Fruit fly (Drosophila melanogaster) whole organism, prepupa: ENCODE measurements around the gene CG34376.

Experiments used
- Blimp-1 ChIP-seq: fragments of 200-800 bp; sonication (Bioruptor generic); optimal IDR thresholded peaks from 3 replicates; lab custom pipeline; 2017; ENCODE audit warnings: missing biosample characterization, missing genetic modification characterization, mild to moderate bottlenecking, moderate library complexity, missing genetic modification reagents
- CG10631 ChIP-seq: fragments of 200-800 bp; sonication (Bioruptor generic); optimal IDR thresholded peaks from 2 replicates; lab custom pipeline; 2016; ENCODE audit warnings: missing biosample characterization, missing genetic modification characterization
- CG10669 ChIP-seq: fragments of 200-800 bp; sonication (Bioruptor generic); optimal IDR thresholded peaks from 3 replicates; lab custom pipeline; 2018; ENCODE audit warnings: missing biosample characterization, mild to moderate bottlenecking, missing genetic modification characterization, moderate library complexity
- CG11294 ChIP-seq: fragments of 200-800 bp; sonication (Bioruptor generic); IDR thresholded peaks from 2 replicates; pipeline ENCODE4 v1.3.6; 2022; ENCODE audit warnings: missing biosample characterization, missing genetic modification characterization
- CG16779 ChIP-seq: fragments of 200-800 bp; sonication (Bioruptor generic); optimal IDR thresholded peaks from 3 replicates; lab custom pipeline; 2017; ENCODE audit warnings: missing biosample characterization, mild to moderate bottlenecking, missing genetic modification characterization
- CG31627 ChIP-seq: fragments of 200-800 bp; sonication (Bioruptor generic); optimal IDR thresholded peaks from 3 replicates; lab custom pipeline; 2016; ENCODE audit warnings: missing biosample characterization, missing genetic modification characterization
- CG32006 ChIP-seq: fragments of 200-800 bp; sonication (Bioruptor generic); optimal IDR thresholded peaks from 3 replicates; lab custom pipeline; 2017; ENCODE audit warnings: missing biosample characterization, mild to moderate bottlenecking, missing genetic modification characterization
- CG34406 ChIP-seq: fragments of 200-800 bp; sonication (Bioruptor generic); optimal IDR thresholded peaks from 3 replicates; lab custom pipeline; 2016; ENCODE audit warnings: missing biosample characterization, missing genetic modification characterization
- CG3919 ChIP-seq: fragments of 200-800 bp; sonication (Bioruptor generic); optimal IDR thresholded peaks from 3 replicates; lab custom pipeline; 2016; ENCODE audit warnings: missing biosample characterization, missing genetic modification characterization
- CG6276 ChIP-seq: fragments of 200-800 bp; sonication (Bioruptor generic); optimal IDR thresholded peaks from 2 replicates; lab custom pipeline; 2017; ENCODE audit warnings: missing biosample characterization, mild to moderate bottlenecking, missing genetic modification characterization
- CG6792 ChIP-seq: fragments of 200-800 bp; sonication (Bioruptor generic); optimal IDR thresholded peaks from 3 replicates; lab custom pipeline; 2016; ENCODE audit warnings: missing biosample characterization, missing genetic modification characterization
- CG7368 ChIP-seq: fragments of 200-800 bp; sonication (Bioruptor generic); optimal IDR thresholded peaks from 3 replicates; lab custom pipeline; 2016; ENCODE audit warnings: missing biosample characterization, missing genetic modification characterization
- CG8319 ChIP-seq: fragments of 200-800 bp; sonication (Bioruptor generic); optimal IDR thresholded peaks from 3 replicates; lab custom pipeline; 2016; ENCODE audit warnings: missing biosample characterization, missing genetic modification characterization
- Eip75B ChIP-seq: fragments of 200-800 bp; sonication (Bioruptor generic); optimal IDR thresholded peaks from 3 replicates; lab custom pipeline; 2016; ENCODE audit warnings: missing biosample characterization, missing genetic modification characterization
- Eip78C ChIP-seq: fragments of 200-800 bp; sonication (Bioruptor generic); peaks from one replicate; lab custom pipeline; 2016; ENCODE audit warnings: missing biosample characterization, missing genetic modification characterization
- Eip93F ChIP-seq: fragments of 200-800 bp; sonication (Bioruptor generic); optimal IDR thresholded peaks from 2 replicates; lab custom pipeline; 2016; ENCODE audit warnings: missing biosample characterization, mild to moderate bottlenecking, missing genetic modification characterization
- Ets96B ChIP-seq: fragments of 200-800 bp; optimal IDR thresholded peaks from 2 replicates; lab custom pipeline; 2019; ENCODE audit warnings: missing biosample characterization, mild to moderate bottlenecking, missing genetic modification characterization, moderate library complexity
- Hr39 ChIP-seq: fragments of 200-800 bp; sonication (Bioruptor generic); optimal IDR thresholded peaks from 2 replicates; lab custom pipeline; 2016; ENCODE audit warnings: missing biosample characterization, missing genetic modification characterization
- Hr4 ChIP-seq: fragments of 200-800 bp; sonication (Bioruptor generic); optimal IDR thresholded peaks from 3 replicates; lab custom pipeline; 2016; ENCODE audit warnings: missing biosample characterization, missing genetic modification characterization
- Lpt ChIP-seq: fragments of 200-800 bp; sonication (Bioruptor generic); optimal IDR thresholded peaks from 3 replicates; lab custom pipeline; 2016; ENCODE audit warnings: missing biosample characterization, missing genetic modification characterization
- Met ChIP-seq: fragments of 200-800 bp; sonication (Bioruptor generic); optimal IDR thresholded peaks from 3 replicates; lab custom pipeline; 2016; ENCODE audit warnings: missing biosample characterization, missing genetic modification characterization
- OdsH ChIP-seq: fragments of 200-800 bp; sonication (Bioruptor generic); optimal IDR thresholded peaks from 3 replicates; lab custom pipeline; 2016; ENCODE audit warnings: missing biosample characterization, missing genetic modification characterization
- achi ChIP-seq: fragments of 200-800 bp; sonication (Bioruptor generic); optimal IDR thresholded peaks from 3 replicates; lab custom pipeline; 2016; ENCODE audit warnings: missing biosample characterization, missing genetic modification characterization
- cyc ChIP-seq: fragments of 200-800 bp; sonication (Bioruptor generic); optimal IDR thresholded peaks from 3 replicates; lab custom pipeline; 2016; ENCODE audit warnings: missing biosample characterization, missing genetic modification characterization
- dac ChIP-seq: fragments of 200-800 bp; sonication (Bioruptor generic); optimal IDR thresholded peaks from 2 replicates; lab custom pipeline; 2017; ENCODE audit warnings: missing biosample characterization, mild to moderate bottlenecking, missing genetic modification characterization
- eg ChIP-seq: fragments of 200-800 bp; sonication (Bioruptor generic); IDR thresholded peaks from 3 replicates; pipeline ENCODE4 v1.3.6; 2022; ENCODE audit warnings: missing biosample characterization, missing genetic modification characterization
- esn ChIP-seq: fragments of 200-800 bp; sonication (Bioruptor generic); optimal IDR thresholded peaks from 2 replicates; lab custom pipeline; 2016; ENCODE audit warnings: missing biosample characterization, mild to moderate bottlenecking, missing genetic modification characterization, moderate library complexity
- fd59A ChIP-seq: fragments of 200-800 bp; sonication (Bioruptor generic); optimal IDR thresholded peaks from 2 replicates; lab custom pipeline; 2017; ENCODE audit warnings: missing biosample characterization, mild to moderate bottlenecking, missing genetic modification characterization, missing genetic modification reagents
- fkh ChIP-seq: fragments of 200-800 bp; sonication (Bioruptor generic); optimal IDR thresholded peaks from 3 replicates; lab custom pipeline; 2017; ENCODE audit warnings: missing biosample characterization, mild to moderate bottlenecking, missing genetic modification characterization, moderate library complexity
- net ChIP-seq: fragments of 200-800 bp; sonication (Bioruptor generic); optimal IDR thresholded peaks from 3 replicates; lab custom pipeline; 2016; ENCODE audit warnings: missing biosample characterization, missing genetic modification characterization
- pdm3 ChIP-seq: fragments of 200-800 bp; sonication (Bioruptor generic); optimal IDR thresholded peaks from 3 replicates; lab custom pipeline; 2016; ENCODE audit warnings: missing biosample characterization, missing genetic modification characterization
- salr ChIP-seq, 2 experiments: fragments of 200-800 bp; sonication (Bioruptor generic); optimal IDR thresholded peaks; 3 replicates each; lab custom pipeline; 2016 to 2018; ENCODE audit warnings: missing biosample characterization in 2 of 2, missing genetic modification characterization in 2 of 2, mild to moderate bottlenecking in 1 of 2
- spab ChIP-seq: fragments of 200-800 bp; sonication (Bioruptor generic); optimal IDR thresholded peaks from 2 replicates; lab custom pipeline; 2017; ENCODE audit warnings: missing biosample characterization, mild to moderate bottlenecking, missing genetic modification characterization, missing genetic modification reagents
- ss ChIP-seq, 2 experiments: fragments of 200-800 bp; sonication (Bioruptor generic); optimal IDR thresholded peaks; 2 replicates in 1 of 2; 3 replicates in 1 of 2; lab custom pipeline; 2017 to 2018; ENCODE audit warnings: mild to moderate bottlenecking in 2 of 2, missing biosample characterization in 2 of 2, missing genetic modification characterization in 2 of 2, moderate library complexity in 1 of 2
- svp ChIP-seq: fragments of 200-800 bp; sonication (Bioruptor generic); peaks from one replicate; lab custom pipeline; 2016; ENCODE audit warnings: missing biosample characterization, missing genetic modification characterization
- topi ChIP-seq: fragments of 200-800 bp; sonication (Bioruptor generic); optimal IDR thresholded peaks from 3 replicates; lab custom pipeline; 2016; ENCODE audit warnings: missing biosample characterization, missing genetic modification characterization

Gene CG34376

dm6 chr3R:22494523-22495309 is 46.8 kb downstream of the CG34376 start:
- TF ChIP-seq dac (no peak), CG6276 (GFP tag; lab: Kevin White, UChicago) (peak; percentile 74), topi (GFP tag; lab: Kevin White, UChicago) (peak; percentile 20), pdm3 (GFP tag; lab: Kevin White, UChicago) (no peak), salr (GFP tag; optimal IDR thresholded peaks at IDR 0.05; lab: Kevin White, UChicago) (no peak), CG6792 (peak; percentile 21), spab (GFP tag; lab: Kevin White, UChicago) (no peak), CG10631 (GFP tag; lab: Kevin White, UChicago) (peak; percentile 2), CG11294 (GFP tag; lab: Robert Waterston, UW) (no peak), CG3919 (GFP tag; lab: Kevin White, UChicago) (no peak), Hr4 (peak; percentile 18), net (GFP tag; lab: Kevin White, UChicago) (no peak), Eip75B (peak; percentile 12), CG7368 (GFP tag; lab: Kevin White, UChicago) (peak; percentile 1), CG32006 (GFP tag; lab: Kevin White, UChicago) (no peak), CG16779 (tag; lab: Kevin White, UChicago) (peak; percentile 24), CG8319 (peak; percentile 55), eg (GFP tag; lab: Robert Waterston, UW) (0 out of 3 replicates have a peak, but pooled peaks have one; percentile 26), Ets96B (tag; lab: Kevin White, UChicago) (peak; percentile 17), esn (GFP tag; lab: Kevin White, UChicago) (no peak), Eip78C (GFP tag; lab: Kevin White, UChicago) (peak; percentile 68), cyc (GFP tag; lab: Kevin White, UChicago) (peak; percentile 39), achi (GFP tag; lab: Kevin White, UChicago) (no peak)

dm6 chr3R:22497025-22497424 is 49.1 kb downstream of the CG34376 start, which contains the start of gene Octbeta1R:
TSS of gene Octbeta1R (plus strand) at chr3R:22497215.
- TF ChIP-seq Lpt (GFP tag; lab: Kevin White, UChicago) (no peak), salr (GFP tag; optimal IDR thresholded peaks at IDR 0.05; lab: Kevin White, UChicago) (no peak), Blimp-1 (no peak), OdsH (GFP tag; lab: Kevin White, UChicago) (no peak), CG10669 (no peak), Eip93F (GFP tag; lab: Kevin White, UChicago) (no peak), fkh (GFP tag; lab: Kevin White, UChicago) (no peak), CG10631 (GFP tag; lab: Kevin White, UChicago) (no peak), CG16779 (tag; lab: Kevin White, UChicago) (no peak), Hr39 (no peak), topi (GFP tag; lab: Kevin White, UChicago) (no peak), CG8319 (no peak), svp (GFP tag; lab: Kevin White, UChicago) (no peak), Met (GFP tag; lab: Kevin White, UChicago) (no peak), CG31627 (GFP tag; lab: Kevin White, UChicago) (no peak), eg (GFP tag; lab: Robert Waterston, UW) (no peak), ss (GFP tag; optimal IDR thresholded peaks at IDR 0.05; lab: Kevin White, UChicago) (no peak), fd59A (GFP tag; lab: Kevin White, UChicago) (no peak), net (GFP tag; lab: Kevin White, UChicago) (no peak), CG34406 (GFP tag; lab: Kevin White, UChicago) (no peak)

DNA sequence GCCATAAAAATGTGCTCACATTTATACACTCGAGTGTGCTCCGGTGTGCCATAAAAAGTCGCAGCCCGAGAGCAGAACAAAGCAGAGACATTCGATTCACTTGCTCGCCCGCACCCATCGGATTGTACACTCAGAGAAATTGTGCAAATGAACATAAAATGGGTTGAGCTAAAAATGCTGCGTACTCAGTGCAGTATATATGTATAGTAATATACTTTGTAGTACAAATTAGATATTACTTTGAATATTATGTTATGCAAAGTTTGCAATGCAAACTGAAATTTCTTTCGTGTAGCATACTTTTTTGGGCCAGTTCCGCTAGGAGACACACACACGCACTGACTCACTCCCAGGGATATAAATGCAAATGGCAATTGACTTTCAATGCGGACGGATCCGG is 55.7 kb downstream of the CG34376 start:
- no peak for TF ChIP-seq spab (GFP tag; lab: Kevin White, UChicago)
- TF ChIP-seq svp (GFP tag; lab: Kevin White, UChicago) = peak; percentile 15
- TF ChIP-seq, all 60 proteins: peak for 1
